Worm (Caenorhabditis elegans) whole organism, early embryonic: ENCODE results near the gene hpo-18.

ENCODE experiments used
- B0310.2 ChIP-seq: sonication (generic microtip); optimal IDR thresholded peaks from 2 replicates; lab custom pipeline; 2016; ENCODE audit warnings: mild to moderate bottlenecking, missing genetic modification characterization, missing compliant biosample characterization
- F13C5.2 ChIP-seq: sonication (generic microtip); optimal IDR thresholded peaks from 2 replicates; lab custom pipeline; 2017; ENCODE audit warnings: mild to moderate bottlenecking, missing genetic modification characterization, inconsistent platforms, missing compliant biosample characterization
- aly-1 ChIP-seq: sonication (generic microtip); optimal IDR thresholded peaks from 2 replicates; lab custom pipeline; 2016; ENCODE audit warnings: missing genetic modification characterization, missing compliant biosample characterization
- ama-1 ChIP-seq: fragments of 150-350 bp; optimal IDR thresholded peaks from 2 replicates; lab custom pipeline; 2014
- ceh-13 ChIP-seq: fragments of 200-800 bp; sonication (Bioruptor generic); optimal IDR thresholded peaks from 2 replicates; lab custom pipeline; 2018; ENCODE audit warnings: mild to moderate bottlenecking, missing genetic modification characterization, missing compliant biosample characterization
- ceh-36 ChIP-seq: sonication (generic microtip); optimal IDR thresholded peaks from 2 replicates; lab custom pipeline; 2016; ENCODE audit warnings: missing genetic modification characterization, inconsistent platforms, missing compliant biosample characterization
- ets-7 ChIP-seq: sonication (generic microtip); optimal IDR thresholded peaks from 2 replicates; lab custom pipeline; 2016; ENCODE audit warnings: missing genotype, missing genetic modification characterization, missing compliant biosample characterization
- flt-1 ChIP-seq: fragments of 200-800 bp; sonication (Bioruptor generic); IDR thresholded peaks from 2 replicates; pipeline ENCODE4 v1.3.6; 2022; ENCODE audit warnings: missing genetic modification characterization, missing compliant biosample characterization
- hmbx-1 ChIP-seq: sonication (generic microtip); optimal IDR thresholded peaks from 2 replicates; lab custom pipeline; 2016; ENCODE audit warnings: mild to moderate bottlenecking, missing genetic modification characterization, missing compliant biosample characterization
- hmg-4 ChIP-seq: fragments of 200-800 bp; sonication (Bioruptor generic); optimal IDR thresholded peaks from 2 replicates; lab custom pipeline; 2018; ENCODE audit warnings: mild to moderate bottlenecking, missing genetic modification characterization, missing compliant biosample characterization
- hnd-1 ChIP-seq: sonication (generic microtip); optimal IDR thresholded peaks from 2 replicates; lab custom pipeline; 2016; ENCODE audit warnings: missing genetic modification characterization, missing compliant biosample characterization
- pes-1 ChIP-seq: fragments of 200-800 bp; sonication (Bioruptor generic); IDR thresholded peaks from 2 replicates; pipeline ENCODE4 v1.3.6; 2022; ENCODE audit warnings: missing genetic modification reagents, missing genetic modification characterization, missing compliant biosample characterization
- scrt-1 ChIP-seq: fragments of 200-800 bp; sonication (Bioruptor generic); IDR thresholded peaks from 2 replicates; pipeline ENCODE4 v1.3.6; 2022; ENCODE audit warnings: missing genetic modification characterization, missing compliant biosample characterization
- sea-1 ChIP-seq: fragments of 200-800 bp; sonication (Bioruptor generic); conservative IDR thresholded peaks from 2 replicates; pipeline ENCODE4 v1.3.6; 2022; ENCODE audit warnings: missing genetic modification characterization, missing compliant biosample characterization
- tbx-11 ChIP-seq: fragments of 200-800 bp; sonication (Bioruptor generic); IDR thresholded peaks from 2 replicates; pipeline ENCODE4 v1.3.6; 2022; ENCODE audit warnings: missing genetic modification characterization, missing compliant biosample characterization
- tbx-37 ChIP-seq: fragments of 200-800 bp; sonication (Bioruptor generic); conservative IDR thresholded peaks from 2 replicates; pipeline ENCODE4 v1.3.6; 2022; ENCODE audit warnings: missing genetic modification reagents, missing genetic modification characterization, missing compliant biosample characterization
- tra-4 ChIP-seq: sonication (generic microtip); optimal IDR thresholded peaks from 2 replicates; lab custom pipeline; 2017; ENCODE audit warnings: missing genetic modification characterization, missing compliant biosample characterization

Gene hpo-18

ce11 chrV:4375807-4376564, 29.8 kb upstream of the hpo-18 start, which contains the start of gene F32D1.7:
Gene F32D1.7 (minus strand): TSS chrV:4376173.
- TF ChIP-seq B0310.2 (tag; lab: Kevin White, UChicago) (no peak), ceh-13 (GFP tag; lab: Kevin White, UChicago) (no peak), tbx-11 (GFP tag; lab: Robert Waterston, UW) (no peak), F13C5.2 (tag; lab: Kevin White, UChicago) (no peak), flt-1 (GFP tag; lab: Robert Waterston, UW) (no peak), scrt-1 (GFP tag; lab: Robert Waterston, UW) (no peak), pes-1 (GFP tag; lab: Robert Waterston, UW) (no peak), sea-1 (no peak), hmg-4 (no peak), ama-1 (lab: Kevin White, UChicago) (no peak)

DNA sequence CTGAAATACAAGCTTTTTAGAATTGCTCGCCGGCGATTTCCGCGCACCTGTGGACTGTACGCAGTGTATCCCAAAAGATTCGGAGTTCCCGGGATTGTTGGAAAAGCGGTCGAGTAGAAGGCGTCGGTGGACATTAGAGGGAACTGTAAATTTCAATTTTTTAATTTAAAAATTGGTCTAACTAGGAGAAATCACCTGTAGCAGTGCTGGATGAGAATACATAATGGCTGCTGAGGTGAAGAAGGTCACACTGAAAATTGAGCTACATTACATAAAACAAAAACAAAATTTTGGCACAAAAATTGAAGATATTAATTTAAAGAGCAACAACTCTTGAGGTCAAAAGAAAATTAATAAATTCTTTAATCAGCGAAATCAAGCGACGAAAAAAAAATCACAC, 28.4 kb upstream of the hpo-18 start, which contains the start of gene neg-1:
neg-1 (minus strand) TSS at position 250 of the 400 bp plus-strand sequence.
- no peak for TF ChIP-seq hmbx-1 (tag; lab: Kevin White, UChicago)
- no peak for TF ChIP-seq ceh-13 (GFP tag; lab: Kevin White, UChicago)
- no peak for TF ChIP-seq ama-1 (lab: Kevin White, UChicago)
- no peak for TF ChIP-seq tbx-11 (GFP tag; lab: Robert Waterston, UW)
- no peak for TF ChIP-seq sea-1
- no peak for TF ChIP-seq aly-1 (tag; lab: Kevin White, UChicago)
- TF ChIP-seq ets-7 (tag; lab: Kevin White, UChicago), result no peak
- no peak for TF ChIP-seq hmg-4
- no peak for TF ChIP-seq pes-1 (GFP tag; lab: Robert Waterston, UW)
- TF ChIP-seq ceh-36 (tag; lab: Kevin White, UChicago), result no peak
- no peak for TF ChIP-seq tra-4 (tag; lab: Kevin White, UChicago)
- no peak for TF ChIP-seq F13C5.2 (tag; lab: Kevin White, UChicago)
- TF ChIP-seq flt-1 (GFP tag; lab: Robert Waterston, UW), result no peak
- no peak for TF ChIP-seq tbx-37 (GFP tag; lab: Robert Waterston, UW)
- no peak for TF ChIP-seq hnd-1 (tag; lab: Kevin White, UChicago)

- no peak for TF ChIP-seq ceh-13 (GFP tag; lab: Kevin White, UChicago)
Measured at ce11 chrV:4373656-4374055, 27.4 kb upstream of the hpo-18 start.

DNA sequence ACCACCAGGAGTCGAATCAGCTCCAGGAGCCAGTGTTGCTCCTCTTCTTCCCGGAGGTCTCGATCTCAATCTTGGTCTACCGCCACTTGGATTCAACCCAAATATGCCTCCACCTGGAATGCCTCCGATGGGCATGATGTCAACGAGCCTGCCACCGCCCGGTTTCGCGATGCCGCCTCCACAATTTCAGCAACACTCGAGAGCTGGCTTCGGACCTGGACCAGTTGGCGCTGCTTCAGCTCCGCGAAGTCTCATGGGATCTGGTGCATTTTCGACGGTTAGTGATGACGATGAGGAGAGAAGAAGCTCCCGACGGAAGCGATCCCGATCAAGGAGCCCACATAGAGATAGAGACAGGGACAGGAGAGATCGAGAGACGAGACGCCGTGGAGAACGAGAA, 26.8 kb upstream of the hpo-18 start:
- TF ChIP-seq tra-4 (tag; lab: Kevin White, UChicago) (no peak), scrt-1 (GFP tag; lab: Robert Waterston, UW) (no peak), tbx-37 (GFP tag; lab: Robert Waterston, UW) (no peak), hnd-1 (tag; lab: Kevin White, UChicago) (no peak), ets-7 (tag; lab: Kevin White, UChicago) (no peak), tbx-11 (GFP tag; lab: Robert Waterston, UW) (no peak), ama-1 (lab: Kevin White, UChicago) (no peak), ceh-36 (tag; lab: Kevin White, UChicago) (no peak), flt-1 (GFP tag; lab: Robert Waterston, UW) (no peak), sea-1 (no peak), B0310.2 (tag; lab: Kevin White, UChicago) (no peak)

DNA sequence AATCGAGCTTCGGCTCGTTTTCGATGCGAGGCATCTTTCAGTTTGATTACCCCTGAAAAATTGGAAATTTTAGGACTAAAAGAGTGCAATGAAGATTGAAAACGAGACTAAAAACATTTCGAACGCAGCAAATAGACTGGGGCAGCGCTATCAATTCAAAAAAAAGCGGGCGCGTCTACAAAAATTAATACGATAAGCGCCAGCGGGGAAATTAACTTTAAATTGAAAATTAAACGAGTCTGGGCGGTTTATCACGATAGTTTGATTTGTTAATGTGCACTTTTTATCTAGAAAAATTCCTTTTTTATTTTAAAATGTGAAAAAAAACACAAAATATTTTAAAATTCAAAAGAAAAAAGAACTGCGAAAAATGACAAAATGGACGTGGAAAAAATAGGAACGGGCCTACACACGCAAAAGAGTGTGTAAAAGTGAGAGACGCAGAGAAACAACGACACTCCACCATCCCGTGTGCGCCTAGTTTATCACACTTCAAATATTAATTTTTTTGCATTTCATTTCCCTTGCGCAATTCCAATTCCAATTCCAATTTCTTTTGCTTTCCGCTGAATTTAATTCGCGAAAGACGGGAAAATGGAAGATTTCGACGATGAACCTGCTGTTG, 25.2 kb upstream of the hpo-18 start, which contains the start of the genes gmpr-1 and fipp-1:
gmpr-1 (minus strand) TSS at position 75 of the 625 bp plus-strand sequence.
fipp-1 (plus strand) TSS at position 499 of the 625 bp plus-strand sequence.
- no peak for TF ChIP-seq tra-4 (tag; lab: Kevin White, UChicago)
- TF ChIP-seq hnd-1 (tag; lab: Kevin White, UChicago), result no peak
- TF ChIP-seq tbx-11 (GFP tag; lab: Robert Waterston, UW), result no peak
- TF ChIP-seq pes-1 (GFP tag; lab: Robert Waterston, UW), result no peak
- no peak for TF ChIP-seq aly-1 (tag; lab: Kevin White, UChicago)
- TF ChIP-seq B0310.2 (tag; lab: Kevin White, UChicago), result no peak
- no peak for TF ChIP-seq flt-1 (GFP tag; lab: Robert Waterston, UW)
- TF ChIP-seq ceh-36 (tag; lab: Kevin White, UChicago), result no peak
- TF ChIP-seq hmg-4, result no peak
- no peak for TF ChIP-seq hmbx-1 (tag; lab: Kevin White, UChicago)
- TF ChIP-seq F13C5.2 (tag; lab: Kevin White, UChicago), result no peak
- no peak for TF ChIP-seq sea-1
- no peak for TF ChIP-seq ets-7 (tag; lab: Kevin White, UChicago)
- TF ChIP-seq tbx-37 (GFP tag; lab: Robert Waterston, UW), result no peak

ce11 chrV:4370515-4370914, 24.3 kb upstream of the hpo-18 start:
- TF ChIP-seq hmbx-1 (tag; lab: Kevin White, UChicago) (no peak), B0310.2 (tag; lab: Kevin White, UChicago) (no peak), ama-1 (lab: Kevin White, UChicago) (no peak)

DNA sequence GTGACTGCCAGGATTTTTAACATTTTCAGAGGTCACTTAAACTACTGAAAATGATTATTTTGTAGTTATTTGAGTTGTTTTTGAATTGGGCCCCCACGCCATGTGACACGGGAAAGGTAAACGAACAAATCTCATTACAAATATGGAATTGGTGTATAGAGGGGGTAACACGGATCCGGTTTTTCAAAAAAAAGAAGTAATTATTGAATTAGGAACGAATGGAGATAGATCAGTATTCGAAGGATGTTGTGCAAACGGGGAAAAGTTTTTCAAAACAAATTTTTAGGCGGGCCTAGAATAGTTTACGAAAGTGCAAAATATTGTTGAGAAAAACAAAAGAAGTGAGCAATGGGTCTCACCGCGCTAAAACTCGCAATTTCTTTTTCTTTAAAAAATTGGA, 20.2 kb upstream of the hpo-18 start, which contains the start of gene F32D1.11:
F32D1.11 (minus strand) TSS at position 101 of the 400 bp plus-strand sequence.
- TF ChIP-seq ama-1 (lab: Kevin White, UChicago) (no peak), ets-7 (tag; lab: Kevin White, UChicago) (no peak), B0310.2 (tag; lab: Kevin White, UChicago) (no peak), hmbx-1 (tag; lab: Kevin White, UChicago) (no peak), aly-1 (tag; lab: Kevin White, UChicago) (no peak), pes-1 (GFP tag; lab: Robert Waterston, UW) (no peak), hnd-1 (tag; lab: Kevin White, UChicago) (no peak), sea-1 (no peak), ceh-13 (GFP tag; lab: Kevin White, UChicago) (no peak), scrt-1 (GFP tag; lab: Robert Waterston, UW) (no peak), F13C5.2 (tag; lab: Kevin White, UChicago) (no peak), tbx-11 (GFP tag; lab: Robert Waterston, UW) (no peak), ceh-36 (tag; lab: Kevin White, UChicago) (no peak), flt-1 (GFP tag; lab: Robert Waterston, UW) (no peak), tra-4 (tag; lab: Kevin White, UChicago) (no peak), tbx-37 (GFP tag; lab: Robert Waterston, UW) (no peak), hmg-4 (no peak)
